Fruit fly (Drosophila melanogaster): Measurements from ENCODE around the gene CG34136.

CG34136 gene

DNA sequence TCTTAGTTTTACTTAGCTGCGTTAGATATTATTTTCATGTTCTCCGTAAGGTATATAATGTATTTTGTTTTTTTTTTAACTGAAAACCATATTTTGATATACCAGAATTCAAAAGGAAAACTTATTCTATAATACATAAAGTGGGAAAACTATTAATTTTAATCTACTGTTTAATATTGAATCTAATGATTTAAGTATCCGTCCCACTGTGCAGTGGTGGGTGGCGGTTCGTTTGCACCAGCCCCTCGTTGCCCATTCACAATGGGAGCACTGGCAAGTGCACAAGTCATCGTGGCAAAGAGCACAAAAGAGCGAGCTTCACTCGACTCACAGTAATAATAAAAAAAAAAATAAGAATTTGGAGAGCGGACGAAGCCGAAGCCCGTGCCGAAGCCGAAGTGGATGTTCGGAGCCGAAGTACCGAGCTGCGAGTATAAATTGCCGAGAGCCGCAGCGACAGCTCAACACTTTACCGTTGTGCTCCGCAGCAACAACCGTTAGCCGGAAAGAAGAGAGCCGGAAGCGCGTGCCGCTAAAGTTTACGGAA, at the start of gene CG34136:
Gene CG34136, plus strand, starts transcription at position 475 of the 547 bp plus-strand sequence.
- TF ChIP-seq kay (GFP tag; ENCODE audit: borderline replicate concordance): no peak
- TF ChIP-seq tj (GFP tag; optimal IDR thresholded peaks at IDR 0.05): peak; percentile 4
- no peak for TF ChIP-seq CG1620 (GFP tag; optimal IDR thresholded peaks at IDR 0.05)
- TF ChIP-seq cic (GFP tag; optimal IDR thresholded peaks at IDR 0.05): no peak
- no peak for TF ChIP-seq cnc (optimal IDR thresholded peaks at IDR 0.05)
- TF ChIP-seq bab1 (GFP tag; optimal IDR thresholded peaks at IDR 0.05): peak; percentile 5
- peak; percentile 17 for TF ChIP-seq toe (GFP tag; optimal IDR thresholded peaks at IDR 0.05)
- no peak for TF ChIP-seq Clk (GFP tag; optimal IDR thresholded peaks at IDR 0.05)
- no peak for TF ChIP-seq CG33017 (tag; optimal IDR thresholded peaks at IDR 0.05)
- no peak for TF ChIP-seq CG7101 (tag; optimal IDR thresholded peaks at IDR 0.05)
- peak; percentile 44 for TF ChIP-seq ovo (GFP tag; optimal IDR thresholded peaks at IDR 0.05)
- TF ChIP-seq CG12768 (GFP tag; optimal IDR thresholded peaks at IDR 0.05): peak; percentile 8
- TF ChIP-seq CG14711 (tag; optimal IDR thresholded peaks at IDR 0.05): no peak
- peak; percentile 15 for TF ChIP-seq CG5204 (GFP tag; optimal IDR thresholded peaks at IDR 0.05)
- TF ChIP-seq Hr96 (GFP tag; optimal IDR thresholded peaks at IDR 0.05): peak; percentile 16
- TF ChIP-seq Mnt (GFP tag; optimal IDR thresholded peaks at IDR 0.05): peak; percentile 35
- peak; percentile 36 for TF ChIP-seq pad (GFP tag; optimal IDR thresholded peaks at IDR 0.05)
- no peak for TF ChIP-seq Crg-1 (GFP tag; optimal IDR thresholded peaks at IDR 0.05)
- no peak for TF ChIP-seq CG7045 (GFP tag; optimal IDR thresholded peaks at IDR 0.05)
- TF ChIP-seq CG11617 (GFP tag; optimal IDR thresholded peaks at IDR 0.05): no peak

dm6 chr2L:21051873-21052736, 44.6 kb upstream of the CG34136 start, which contains the start of gene CG42238:
Gene CG42238 (minus strand): TSS chr2L:21052164.
- TF ChIP-seq tj (GFP tag; optimal IDR thresholded peaks at IDR 0.05) (peak; percentile 63), CG5204 (GFP tag; optimal IDR thresholded peaks at IDR 0.05) (no peak), CG33017 (tag; optimal IDR thresholded peaks at IDR 0.05) (no peak), Clk (GFP tag; optimal IDR thresholded peaks at IDR 0.05) (no peak), kay (GFP tag; ENCODE audit: borderline replicate concordance) (no peak), cic (GFP tag; optimal IDR thresholded peaks at IDR 0.05) (no peak), Crg-1 (GFP tag; optimal IDR thresholded peaks at IDR 0.05) (peak; percentile 33), CG11617 (GFP tag; optimal IDR thresholded peaks at IDR 0.05) (no peak), bab1 (GFP tag; optimal IDR thresholded peaks at IDR 0.05) (peak; percentile 45), CG7101 (tag; optimal IDR thresholded peaks at IDR 0.05) (no peak), CG14711 (tag; optimal IDR thresholded peaks at IDR 0.05) (no peak), Hr96 (GFP tag; optimal IDR thresholded peaks at IDR 0.05) (no peak), toe (GFP tag; optimal IDR thresholded peaks at IDR 0.05) (no peak), CG12768 (GFP tag; optimal IDR thresholded peaks at IDR 0.05) (no peak), CG1620 (GFP tag; optimal IDR thresholded peaks at IDR 0.05) (peak; percentile 42), Mnt (GFP tag; optimal IDR thresholded peaks at IDR 0.05) (no peak), ovo (GFP tag; optimal IDR thresholded peaks at IDR 0.05) (no peak), CG7045 (GFP tag; optimal IDR thresholded peaks at IDR 0.05) (no peak), pad (GFP tag; optimal IDR thresholded peaks at IDR 0.05) (no peak), cnc (optimal IDR thresholded peaks at IDR 0.05) (no peak)

DNA sequence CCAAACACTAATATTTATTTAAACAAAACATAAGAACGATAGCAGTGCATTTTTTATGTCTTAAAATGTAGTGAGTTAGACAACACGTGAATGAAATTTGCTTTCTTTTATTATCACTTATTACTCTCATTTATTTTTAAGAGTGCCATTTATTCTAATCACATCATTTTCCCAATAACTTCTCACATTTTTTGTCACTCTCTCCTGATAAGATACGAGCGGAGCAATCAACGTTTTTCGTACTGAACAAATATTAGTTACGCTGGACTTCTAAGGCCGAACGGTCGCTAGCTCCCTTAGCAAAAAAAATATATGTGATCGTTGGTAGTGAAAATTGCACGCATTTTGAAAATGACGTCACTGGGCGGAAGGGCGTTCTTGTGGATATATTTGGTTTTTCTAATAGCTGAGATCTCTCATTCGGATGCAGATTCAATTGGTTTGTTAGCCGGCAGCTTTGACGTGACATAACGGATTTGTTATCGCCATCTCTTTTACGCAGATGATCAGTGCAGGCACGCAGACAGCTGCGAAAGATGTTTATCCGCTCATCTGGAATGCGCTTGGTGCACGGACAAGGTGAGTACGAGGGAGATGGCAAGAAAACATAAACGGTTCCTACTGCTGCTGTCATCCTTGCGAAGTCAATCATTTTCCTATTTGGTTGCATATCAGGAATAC, 43.8 kb upstream of the CG34136 start, which contains the start of gene Itgbn:
Gene Itgbn, plus strand, starts transcription at position 251 of the 681 bp plus-strand sequence.
- TF ChIP-seq ovo (GFP tag; optimal IDR thresholded peaks at IDR 0.05) (no peak), Mnt (GFP tag; optimal IDR thresholded peaks at IDR 0.05) (peak; percentile 48)

- no peak for TF ChIP-seq cnc (optimal IDR thresholded peaks at IDR 0.05)
- no peak for TF ChIP-seq toe (GFP tag; optimal IDR thresholded peaks at IDR 0.05)
- TF ChIP-seq kay (GFP tag; ENCODE audit: borderline replicate concordance): peak; percentile 62
- TF ChIP-seq CG7045 (GFP tag; optimal IDR thresholded peaks at IDR 0.05): no peak
- no peak for TF ChIP-seq Clk (GFP tag; optimal IDR thresholded peaks at IDR 0.05)
- no peak for TF ChIP-seq cic (GFP tag; optimal IDR thresholded peaks at IDR 0.05)
These were observed 43.1 kb upstream of the CG34136 start for dm6 chr2L:21053623-21054022.

DNA sequence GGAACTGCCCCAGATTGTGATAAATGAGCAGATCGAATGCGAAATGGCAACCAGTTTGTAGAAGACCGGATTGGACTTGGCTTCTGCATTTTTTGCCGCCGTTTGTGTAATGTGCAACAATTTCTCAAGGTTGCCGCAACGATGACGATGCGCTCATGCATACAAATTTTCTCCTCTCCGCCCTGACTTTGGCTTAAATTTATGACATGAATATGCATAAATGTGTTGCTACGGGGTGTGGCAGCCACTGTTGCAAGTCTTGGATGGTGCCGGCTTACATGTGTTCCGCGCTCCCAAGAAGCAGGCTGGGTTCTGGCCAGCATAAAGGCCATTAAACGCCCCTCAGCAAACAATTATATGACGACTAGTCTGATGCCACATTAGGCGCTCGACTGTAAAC, 35.1 kb upstream of the CG34136 start:
- no peak for TF ChIP-seq kay (GFP tag; ENCODE audit: borderline replicate concordance)
- TF ChIP-seq CG11617 (GFP tag; optimal IDR thresholded peaks at IDR 0.05): no peak
- no peak for TF ChIP-seq CG7101 (tag; optimal IDR thresholded peaks at IDR 0.05)
- TF ChIP-seq CG7045 (GFP tag; optimal IDR thresholded peaks at IDR 0.05): no peak
- no peak for TF ChIP-seq pad (GFP tag; optimal IDR thresholded peaks at IDR 0.05)
- no peak for TF ChIP-seq Hr96 (GFP tag; optimal IDR thresholded peaks at IDR 0.05)
- no peak for TF ChIP-seq CG5204 (GFP tag; optimal IDR thresholded peaks at IDR 0.05)
- no peak for TF ChIP-seq bab1 (GFP tag; optimal IDR thresholded peaks at IDR 0.05)
- TF ChIP-seq CG12768 (GFP tag; optimal IDR thresholded peaks at IDR 0.05): no peak
- TF ChIP-seq CG33017 (tag; optimal IDR thresholded peaks at IDR 0.05): no peak
- TF ChIP-seq tj (GFP tag; optimal IDR thresholded peaks at IDR 0.05): no peak
- TF ChIP-seq toe (GFP tag; optimal IDR thresholded peaks at IDR 0.05): no peak
- no peak for TF ChIP-seq CG1620 (GFP tag; optimal IDR thresholded peaks at IDR 0.05)
- TF ChIP-seq Mnt (GFP tag; optimal IDR thresholded peaks at IDR 0.05): no peak

All from whole organism, adult.